Worm (Caenorhabditis elegans): ENCODE results near the gene ced-8.

- TF ChIP-seq F49E8.2 (tag; optimal IDR thresholded peaks at IDR 0.05; ENCODE audit: borderline replicate concordance), result no peak
- TF ChIP-seq ama-1 (optimal IDR thresholded peaks at IDR 0.05), result no peak
- no peak for TF ChIP-seq nhr-237 (tag; optimal IDR thresholded peaks at IDR 0.05)
- TF ChIP-seq dmd-6 (GFP tag; IDR thresholded peaks at IDR 0.05), result no peak
- peak in 1 of 2 experiments; percentile 57 for TF ChIP-seq unc-62 (GFP tag; optimal IDR thresholded peaks at IDR 0.05 in 1 of 2)
- no peak for TF ChIP-seq unc-62 (tag; optimal IDR thresholded peaks at IDR 0.05)
- no peak for TF ChIP-seq attf-4 (tag; optimal IDR thresholded peaks at IDR 0.05)
- no peak for TF ChIP-seq nhr-10 (tag; optimal IDR thresholded peaks at IDR 0.05)
- TF ChIP-seq lin-39 (tag; optimal IDR thresholded peaks at IDR 0.05), result no peak
- no peak for TF ChIP-seq snpc-4 (tag; optimal IDR thresholded peaks at IDR 0.05)
- TF ChIP-seq dve-1 (tag; optimal IDR thresholded peaks at IDR 0.05; ENCODE audit: insufficient read depth), result no peak
- TF ChIP-seq mxl-3 (GFP tag; optimal IDR thresholded peaks at IDR 0.05), result no peak
Measured at ce11 chrX:8446108-8446507, 29.4 kb upstream of the ced-8 start, which contains the start of gene F16F9.1.

Data from whole organism, L4 larva.